Fruit fly (Drosophila melanogaster) whole organism: ENCODE results near the gene CG4455.

Source experiments
- CG8478 ChIP-seq: fragments of >200 bp; optimal IDR thresholded peaks from 2 replicates; lab custom pipeline; 2018; ENCODE audit warnings: inconsistent platforms
- Dll ChIP-seq: fragments of >200 bp; optimal IDR thresholded peaks from 2 replicates; lab custom pipeline; 2017
- EcR ChIP-seq, 2 experiments: fragments of >200 bp; optimal IDR thresholded peaks; 2 replicates each; lab custom pipeline; 2017; ENCODE audit warnings: missing biosample characterization in 2 of 2, missing genetic modification characterization in 2 of 2, missing genetic modification reagents in 2 of 2
- pan ChIP-seq: fragments of >200 bp; optimal IDR thresholded peaks from 2 replicates; lab custom pipeline; 2017
- psq ChIP-seq: fragments of >200 bp; optimal IDR thresholded peaks from 2 replicates; lab custom pipeline; 2017
- usp ChIP-seq: fragments of >200 bp; optimal IDR thresholded peaks from 2 replicates; lab custom pipeline; 2017; ENCODE audit warnings: missing biosample characterization, missing genetic modification characterization, mixed read lengths

Gene CG4455

dm6 chr2L:16402512-16402911 is 49.8 kb downstream of the CG4455 start:
- no peak for TF ChIP-seq psq (lab: Kevin White, UChicago)
- TF ChIP-seq EcR (GFP tag; optimal IDR thresholded peaks at IDR 0.05; lab: Kevin White, UChicago): no peak
- TF ChIP-seq pan (lab: Kevin White, UChicago): no peak
- no peak for TF ChIP-seq CG8478 (lab: Kevin White, UChicago)
- TF ChIP-seq Dll (lab: Kevin White, UChicago): no peak
- TF ChIP-seq usp (GFP tag; lab: Kevin White, UChicago): no peak
